Worm (Caenorhabditis elegans) whole organism, L2 larva: ENCODE measurements around the gene fbxa-50.

Experiments
- ama-1 ChIP-seq: fragments of 150-350 bp; optimal IDR thresholded peaks from 2 replicates; lab custom pipeline; 2018; ENCODE audit warnings: inconsistent platforms
- crh-2 ChIP-seq: sonication (generic microtip); optimal IDR thresholded peaks from 2 replicates; lab custom pipeline; 2017; ENCODE audit warnings: missing biosample characterization, missing genetic modification characterization
- ztf-11 ChIP-seq: sonication (generic microtip); optimal IDR thresholded peaks from 2 replicates; lab custom pipeline; 2017; ENCODE audit warnings: missing biosample characterization, missing genetic modification characterization

DNA sequence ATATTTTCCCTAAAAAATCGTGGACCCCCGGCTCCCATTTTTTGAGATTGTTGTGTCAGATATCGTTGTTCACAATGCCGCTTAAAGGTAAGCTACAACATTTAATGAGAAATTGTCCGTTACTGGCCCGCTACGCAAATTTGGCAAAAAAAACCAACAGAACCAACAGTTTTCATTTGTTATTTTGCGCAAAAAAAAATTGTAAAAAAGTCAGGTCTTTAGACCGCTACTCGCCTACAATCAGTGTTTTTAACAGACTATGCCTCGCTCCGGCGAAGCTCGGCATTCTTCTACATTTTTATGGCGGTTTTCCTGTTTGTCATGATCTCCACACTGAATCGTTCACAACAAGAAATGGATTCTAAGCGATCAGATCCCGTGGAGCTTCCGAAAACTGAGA lies 20.6 kb upstream of the fbxa-50 start, which contains the start of gene Y82E9BL.12:
- TF ChIP-seq ztf-11 (no peak), crh-2 (tag; lab: Kevin White, UChicago) (no peak), ama-1 (no peak)
